Worm (Caenorhabditis elegans) whole organism, L4 larva: Measurements from ENCODE around the gene ssu-2.
A peak's percentile ranks its signal among the peaks of the same experiment; 100 is the strongest.

ENCODE experiments used
- F49E8.2 ChIP-seq: sonication (generic microtip); optimal IDR thresholded peaks from 2 replicates; lab custom pipeline; 2016; ENCODE audit warnings: missing compliant biosample characterization, mild to moderate bottlenecking, missing genetic modification characterization, borderline replicate concordance
- T20F7.1 ChIP-seq: fragments of 200-800 bp; sonication (Bioruptor generic); optimal IDR thresholded peaks from 2 replicates; lab custom pipeline; 2018; ENCODE audit warnings: mild to moderate bottlenecking, missing genetic modification characterization, missing compliant biosample characterization
- T26A8.4 ChIP-seq: fragments of 200-800 bp; sonication (Bioruptor generic); IDR thresholded peaks from 2 replicates; pipeline ENCODE4 v1.3.6; 2022; ENCODE audit warnings: missing genetic modification characterization, missing compliant biosample characterization
- arid-1 ChIP-seq: fragments of 200-800 bp; sonication (Bioruptor generic); conservative IDR thresholded peaks from 2 replicates; pipeline ENCODE4 v1.3.6; 2022; ENCODE audit warnings: missing genetic modification reagents, missing genetic modification characterization, missing compliant biosample characterization
- cey-2 ChIP-seq: sonication (generic microtip); optimal IDR thresholded peaks from 3 replicates; lab custom pipeline; 2017; ENCODE audit warnings: missing genetic modification characterization, mild to moderate bottlenecking, missing compliant biosample characterization, antibody characterized with exemption, borderline replicate concordance; ENCODE audit not compliant: insufficient read depth
- ctbp-1 ChIP-seq: fragments of 200-800 bp; sonication (Bioruptor generic); IDR thresholded peaks from 2 replicates; pipeline ENCODE4 v1.3.6; 2022; ENCODE audit warnings: missing genetic modification reagents, missing genetic modification characterization, missing compliant biosample characterization
- daf-16 ChIP-seq, 3 experiments: sonication (generic microtip); optimal IDR thresholded peaks; 2 replicates each; lab custom pipeline; 2016 to 2017; ENCODE audit warnings: missing genetic modification characterization in 3 of 3, missing genetic modification reagents in 3 of 3, mild to moderate bottlenecking in 2 of 3, missing compliant biosample characterization in 2 of 3, missing biosample characterization in 1 of 3, moderate library complexity in 1 of 3
- dmd-6 ChIP-seq: fragments of 200-800 bp; sonication (Bioruptor generic); IDR thresholded peaks from 2 replicates; pipeline ENCODE4 v1.3.6; 2022; ENCODE audit warnings: missing genetic modification reagents, missing genetic modification characterization, missing compliant biosample characterization
- dpl-1 ChIP-seq: fragments of 150-350 bp; optimal IDR thresholded peaks from 2 replicates; lab custom pipeline; 2014; ENCODE audit warnings: missing biosample characterization, missing genetic modification reagents, missing genetic modification characterization
- dve-1 ChIP-seq: sonication (generic microtip); optimal IDR thresholded peaks from 2 replicates; lab custom pipeline; 2017; ENCODE audit warnings: antibody characterized with exemption, mild to moderate bottlenecking, missing genetic modification characterization, missing compliant biosample characterization; ENCODE audit not compliant: insufficient read depth
- fkh-10 ChIP-seq: fragments of 150-350 bp; optimal IDR thresholded peaks from 2 replicates; lab custom pipeline; 2014; ENCODE audit warnings: missing biosample characterization, missing genetic modification reagents, missing genetic modification characterization
- fos-1 ChIP-seq: fragments of 150-350 bp; optimal IDR thresholded peaks from 2 replicates; lab custom pipeline; 2014; ENCODE audit warnings: missing biosample characterization, missing genetic modification characterization
- hlh-30 ChIP-seq: sonication (generic microtip); optimal IDR thresholded peaks from 2 replicates; lab custom pipeline; 2017; ENCODE audit warnings: antibody characterized with exemption, mild to moderate bottlenecking, missing genetic modification characterization, missing compliant biosample characterization; ENCODE audit not compliant: insufficient read depth
- jun-1 ChIP-seq: fragments of 150-350 bp; optimal IDR thresholded peaks from 2 replicates; lab custom pipeline; 2014; ENCODE audit warnings: missing biosample characterization, missing genetic modification reagents, missing genetic modification characterization
- lin-1 ChIP-seq: fragments of 200-800 bp; sonication (Bioruptor generic); IDR thresholded peaks from 2 replicates; pipeline ENCODE4 v1.3.6; 2022; ENCODE audit warnings: missing genetic modification reagents, missing genetic modification characterization, missing compliant biosample characterization
- lin-38 ChIP-seq: fragments of 200-800 bp; sonication (Bioruptor generic); IDR thresholded peaks from 2 replicates; pipeline ENCODE4 v1.3.6; 2022; ENCODE audit warnings: missing genetic modification reagents, missing genetic modification characterization, missing compliant biosample characterization
- lin-39 ChIP-seq: fragments of 150-350 bp; optimal IDR thresholded peaks from 2 replicates; lab custom pipeline; 2014; ENCODE audit warnings: missing biosample characterization, missing genetic modification reagents, missing genetic modification characterization
- lir-3 ChIP-seq: sonication (generic microtip); optimal IDR thresholded peaks from 2 replicates; lab custom pipeline; 2016; ENCODE audit warnings: mild to moderate bottlenecking, missing genetic modification characterization, missing compliant biosample characterization
- madf-5 ChIP-seq, 2 experiments: fragments of 200-800 bp; sonication (Bioruptor generic); IDR thresholded peaks; 2 replicates each; pipeline ENCODE4 v1.3.6; 2022; ENCODE audit warnings: missing compliant biosample characterization in 2 of 2, missing genetic modification characterization in 2 of 2
- mdl-1 ChIP-seq, 2 experiments: fragments of 150-350 bp in 1 of 2; sonication (generic microtip) in 1 of 2; optimal IDR thresholded peaks; 2 replicates each; lab custom pipeline; 2014 to 2017; ENCODE audit warnings: missing biosample characterization in 2 of 2, missing genetic modification characterization in 2 of 2
- mep-1 ChIP-seq: fragments of 150-350 bp; sonication (generic microtip); optimal IDR thresholded peaks from 3 replicates; lab custom pipeline; 2014; ENCODE audit warnings: missing biosample characterization, missing genetic modification characterization
- nhr-10 ChIP-seq: fragments of 150-350 bp; optimal IDR thresholded peaks from 2 replicates; lab custom pipeline; 2014; ENCODE audit warnings: missing biosample characterization, missing genetic modification characterization
- nhr-102 ChIP-seq: sonication (generic microtip); optimal IDR thresholded peaks from 2 replicates; lab custom pipeline; 2016; ENCODE audit warnings: mild to moderate bottlenecking, missing genetic modification characterization, moderate library complexity, missing compliant biosample characterization
- nhr-237 ChIP-seq: sonication (generic microtip); optimal IDR thresholded peaks from 2 replicates; lab custom pipeline; 2017; ENCODE audit warnings: missing biosample characterization, missing genetic modification characterization
- nhr-25 ChIP-seq: sonication (generic microtip); optimal IDR thresholded peaks from 2 replicates; lab custom pipeline; 2017; ENCODE audit warnings: missing genetic modification characterization, mild to moderate bottlenecking, missing compliant biosample characterization, antibody characterized with exemption, moderate library complexity, borderline replicate concordance; ENCODE audit not compliant: insufficient read depth
- nhr-28 ChIP-seq: fragments of 150-350 bp; optimal IDR thresholded peaks from 2 replicates; lab custom pipeline; 2014; ENCODE audit warnings: missing biosample characterization, missing genetic modification characterization
- nhr-48 ChIP-seq: sonication (generic microtip); optimal IDR thresholded peaks from 2 replicates; lab custom pipeline; 2016; ENCODE audit warnings: mild to moderate bottlenecking, missing genetic modification characterization, missing compliant biosample characterization
- nhr-6 ChIP-seq: fragments of 150-350 bp; optimal IDR thresholded peaks from 2 replicates; lab custom pipeline; 2014; ENCODE audit warnings: missing biosample characterization, missing genetic modification characterization
- nhr-76 ChIP-seq: fragments of 150-350 bp; optimal IDR thresholded peaks from 2 replicates; lab custom pipeline; 2014; ENCODE audit warnings: missing biosample characterization, missing genetic modification characterization
- nhr-77 ChIP-seq: fragments of 150-350 bp; optimal IDR thresholded peaks from 2 replicates; lab custom pipeline; 2014; ENCODE audit warnings: missing biosample characterization, missing genetic modification characterization
- pha-4 ChIP-seq, 2 experiments: fragments of 150-350 bp in 1 of 2; fragments of 200-800 bp in 1 of 2; sonication (Bioruptor generic) in 1 of 2; IDR thresholded peaks in 1 of 2; optimal IDR thresholded peaks in 1 of 2; 2 replicates each; pipeline versions ENCODE4 v1.3.6 to Lab custom; 2014 to 2022; ENCODE audit warnings: missing genetic modification characterization in 2 of 2, missing genetic modification reagents in 2 of 2, missing biosample characterization in 1 of 2, missing compliant biosample characterization in 1 of 2
- pqm-1 ChIP-seq: sonication (generic microtip); optimal IDR thresholded peaks from 2 replicates; lab custom pipeline; 2017; ENCODE audit warnings: missing biosample characterization, missing genetic modification characterization
- rbr-2 ChIP-seq: sonication (generic microtip); optimal IDR thresholded peaks from 2 replicates; lab custom pipeline; 2016; ENCODE audit warnings: missing genotype, missing genetic modification characterization, missing compliant biosample characterization
- saeg-2 ChIP-seq: fragments of 200-800 bp; sonication (Bioruptor generic); IDR thresholded peaks from 2 replicates; pipeline ENCODE4 v1.3.6; 2022; ENCODE audit warnings: missing genetic modification reagents, missing genetic modification characterization, missing compliant biosample characterization
- tag-97 ChIP-seq: fragments of 200-800 bp; sonication (Bioruptor generic); IDR thresholded peaks from 2 replicates; pipeline ENCODE4 v1.3.6; 2022; ENCODE audit warnings: missing genetic modification characterization, missing compliant biosample characterization
- tra-1 ChIP-seq: fragments of 200-800 bp; sonication (Bioruptor generic); IDR thresholded peaks from 2 replicates; pipeline ENCODE4 v1.3.6; 2022; ENCODE audit warnings: missing genetic modification reagents, missing genetic modification characterization, missing compliant biosample characterization
- vab-7 ChIP-seq: fragments of 200-800 bp; sonication (Bioruptor generic); IDR thresholded peaks from 2 replicates; pipeline ENCODE4 v1.3.6; 2022; ENCODE audit warnings: missing genetic modification reagents, missing genetic modification characterization, missing compliant biosample characterization
- zfp-2 ChIP-seq: sonication (generic microtip); optimal IDR thresholded peaks from 2 replicates; lab custom pipeline; 2016; ENCODE audit warnings: mild to moderate bottlenecking, missing genetic modification characterization, missing compliant biosample characterization
- zfp-3 ChIP-seq: fragments of 200-800 bp; sonication (Bioruptor generic); conservative IDR thresholded peaks from 2 replicates; pipeline ENCODE4 v1.3.6; 2022; ENCODE audit warnings: missing genetic modification reagents, missing genetic modification characterization, missing compliant biosample characterization
- zip-2 ChIP-seq: fragments of 150-350 bp; optimal IDR thresholded peaks from 2 replicates; lab custom pipeline; 2014; ENCODE audit warnings: missing biosample characterization, missing genetic modification characterization
- ztf-7 ChIP-seq: fragments of 150-350 bp; optimal IDR thresholded peaks from 2 replicates; lab custom pipeline; 2014; ENCODE audit warnings: missing biosample characterization, missing genetic modification characterization

ssu-2 gene

ce11 chrIV:14414200-14414599, 53.2 kb downstream of the ssu-2 start:
- TF ChIP-seq ztf-7 = peak; percentile 69
- TF ChIP-seq nhr-48 (tag; lab: Kevin White, UChicago) = peak; percentile 65
- peak; percentile 65 for TF ChIP-seq hlh-30 (tag; lab: Kevin White, UChicago)
- peak; percentile 15 for TF ChIP-seq dpl-1 (GFP tag; lab: Kevin White, UChicago)
- TF ChIP-seq nhr-237 (tag; lab: Kevin White, UChicago) = no peak
- TF ChIP-seq daf-16 (GFP tag; optimal IDR thresholded peaks at IDR 0.05; lab: Kevin White, UChicago) = peak in 1 of 2 experiments; percentile 46
- TF ChIP-seq daf-16 (tag; optimal IDR thresholded peaks at IDR 0.05; lab: Kevin White, UChicago) = peak; percentile 93
- TF ChIP-seq T20F7.1 = peak; percentile 24
- peak; percentile 70 for TF ChIP-seq nhr-102 (tag; lab: Kevin White, UChicago)
- no peak for TF ChIP-seq nhr-25
- TF ChIP-seq lin-38 (GFP tag; lab: Robert Waterston, UW) = no peak
- no peak for TF ChIP-seq madf-5 (GFP tag; IDR thresholded peaks at IDR 0.05; lab: Robert Waterston, UW)
- TF ChIP-seq tra-1 (GFP tag; lab: Robert Waterston, UW) = peak; percentile 89
- peak; percentile 75 for TF ChIP-seq cey-2 (tag; lab: Kevin White, UChicago)
- peak in 1 of 2 experiments; percentile 68 for TF ChIP-seq mdl-1 (tag; optimal IDR thresholded peaks at IDR 0.05; lab: Kevin White, UChicago)
- TF ChIP-seq pha-4 (GFP tag; IDR thresholded peaks at IDR 0.05; lab: Robert Waterston, UW) = peak; percentile 67; the same call in 1 of the 2 replicates
- TF ChIP-seq pha-4 (tag; optimal IDR thresholded peaks at IDR 0.05; lab: Kevin White, UChicago) = no peak
- TF ChIP-seq dve-1 (tag; lab: Kevin White, UChicago) = peak; percentile 98
- TF ChIP-seq nhr-28 (tag; lab: Kevin White, UChicago) = peak; percentile 87
- TF ChIP-seq pqm-1 (tag; lab: Kevin White, UChicago) = peak; percentile 99
- TF ChIP-seq nhr-77 (tag; lab: Kevin White, UChicago) = peak; percentile 68
- TF ChIP-seq lir-3 (tag; lab: Kevin White, UChicago) = no peak
- TF ChIP-seq dmd-6 (GFP tag; lab: Robert Waterston, UW) = peak; percentile 99
- TF ChIP-seq nhr-6 (tag; lab: Kevin White, UChicago) = peak; percentile 2
- peak; percentile 7 for TF ChIP-seq fos-1 (tag; lab: Kevin White, UChicago)
- TF ChIP-seq lin-1 (GFP tag; lab: Robert Waterston, UW) = peak; percentile 88
- TF ChIP-seq, all 104 proteins: peak for 19

- TF ChIP-seq zip-2 (tag; lab: Kevin White, UChicago) = no peak
- no peak for TF ChIP-seq tag-97 (GFP tag; lab: Robert Waterston, UW)
- TF ChIP-seq zfp-3 = no peak
- TF ChIP-seq pha-4 (GFP tag; IDR thresholded peaks at IDR 0.05; lab: Robert Waterston, UW) = no peak
- no peak for TF ChIP-seq pha-4 (tag; optimal IDR thresholded peaks at IDR 0.05; lab: Kevin White, UChicago)
- TF ChIP-seq rbr-2 = no peak
- no peak for TF ChIP-seq jun-1
- no peak for TF ChIP-seq lin-1 (GFP tag; lab: Robert Waterston, UW)
- TF ChIP-seq fkh-10 (GFP tag; lab: Kevin White, UChicago) = no peak
- TF ChIP-seq T26A8.4 (GFP tag; lab: Robert Waterston, UW) = no peak
- no peak for TF ChIP-seq nhr-10 (tag; lab: Kevin White, UChicago)
- TF ChIP-seq F49E8.2 = no peak
- no peak for TF ChIP-seq saeg-2 (GFP tag; lab: Robert Waterston, UW)
- TF ChIP-seq lin-39 (tag; lab: Kevin White, UChicago) = no peak
- TF ChIP-seq vab-7 (GFP tag; lab: Robert Waterston, UW) = no peak
- no peak for TF ChIP-seq ctbp-1 (GFP tag; lab: Robert Waterston, UW)
- no peak for TF ChIP-seq mep-1
- no peak for TF ChIP-seq zfp-2
- TF ChIP-seq arid-1 (GFP tag; lab: Robert Waterston, UW) = no peak
- TF ChIP-seq nhr-76 (tag; lab: Kevin White, UChicago) = no peak
- TF ChIP-seq nhr-77 (tag; lab: Kevin White, UChicago) = no peak
Measured at ce11 chrIV:14417128-14417527, 56.1 kb downstream of the ssu-2 start, which contains the start of gene F55B11.6. TSS of gene F55B11.6 (minus strand) at chrIV:14417228.
